Worm (Caenorhabditis elegans) whole organism, young adult: ENCODE results near the gene unc-62.

Experiments
- him-1 ChIP-seq: sonication (generic microtip); optimal IDR thresholded peaks from 2 replicates; lab custom pipeline; 2016; ENCODE audit warnings: missing genotype, missing genetic modification reagents, missing genetic modification characterization, missing compliant biosample characterization
- mes-4 ChIP-seq: sonication (generic microtip); optimal IDR thresholded peaks from 2 replicates; lab custom pipeline; 2016; ENCODE audit warnings: missing genotype, missing genetic modification characterization, missing compliant biosample characterization
- nfya-1 ChIP-seq: sonication (generic microtip); optimal IDR thresholded peaks from 2 replicates; lab custom pipeline; 2017; ENCODE audit warnings: antibody characterized with exemption, missing compliant biosample characterization, missing genetic modification characterization, borderline replicate concordance; ENCODE audit not compliant: insufficient read depth

ce11 chrV:4508772-4509171, 11.5 kb downstream of the unc-62 start:
- TF ChIP-seq nfya-1 (tag; lab: Kevin White, UChicago), result no peak
- TF ChIP-seq mes-4, result no peak
- TF ChIP-seq him-1, result no peak
